Worm (Caenorhabditis elegans) whole organism, young adult: ENCODE data around the gene spp-10.

ENCODE experiments used
- B0019.2 ChIP-seq: fragments of 200-800 bp; sonication (Bioruptor generic); conservative IDR thresholded peaks from 2 replicates; pipeline ENCODE4 v1.3.6; 2022; ENCODE audit warnings: missing genetic modification reagents, missing genetic modification characterization, missing compliant biosample characterization
- F10E7.11 ChIP-seq: sonication (generic microtip); optimal IDR thresholded peaks from 2 replicates; lab custom pipeline; 2017; ENCODE audit warnings: mild to moderate bottlenecking, missing genetic modification characterization, moderate library complexity, missing compliant biosample characterization
- F23B12.7 ChIP-seq: sonication (generic microtip); optimal IDR thresholded peaks from 2 replicates; lab custom pipeline; 2017; ENCODE audit warnings: missing genetic modification characterization, mild to moderate bottlenecking, missing compliant biosample characterization, antibody characterized with exemption, moderate library complexity; ENCODE audit not compliant: insufficient read depth
- F37B4.10 ChIP-seq: fragments of 200-800 bp; sonication (Bioruptor generic); IDR thresholded peaks from 2 replicates; pipeline ENCODE4 v1.3.6; 2022; ENCODE audit warnings: missing genetic modification characterization, missing compliant biosample characterization
- F52B5.7 ChIP-seq: sonication (generic microtip); optimal IDR thresholded peaks from 2 replicates; lab custom pipeline; 2016; ENCODE audit warnings: mild to moderate bottlenecking, missing genetic modification characterization, missing compliant biosample characterization
- F55B11.4 ChIP-seq: sonication (generic microtip); optimal IDR thresholded peaks from 2 replicates; lab custom pipeline; 2016; ENCODE audit warnings: missing compliant biosample characterization, missing genetic modification characterization, borderline replicate concordance; ENCODE audit not compliant: insufficient read depth
- F57A8.1 ChIP-seq: fragments of 200-800 bp; sonication (Bioruptor generic); optimal IDR thresholded peaks from 2 replicates; lab custom pipeline; 2018; ENCODE audit warnings: mild to moderate bottlenecking, missing genetic modification characterization, moderate library complexity, missing compliant biosample characterization
- K12H6.12 ChIP-seq: fragments of 200-800 bp; sonication (Bioruptor generic); optimal IDR thresholded peaks from 2 replicates; lab custom pipeline; 2018; ENCODE audit warnings: mild to moderate bottlenecking, missing genetic modification characterization, missing compliant biosample characterization
- T07F8.4 ChIP-seq: sonication (generic microtip); optimal IDR thresholded peaks from 2 replicates; lab custom pipeline; 2016; ENCODE audit warnings: mild to moderate bottlenecking, missing genetic modification characterization, moderate library complexity, missing compliant biosample characterization
- T26A5.8 ChIP-seq: sonication (generic microtip); optimal IDR thresholded peaks from 2 replicates; lab custom pipeline; 2016; ENCODE audit warnings: missing genetic modification characterization, missing compliant biosample characterization
- Y67H2A.10 ChIP-seq: fragments of 200-800 bp; sonication (Bioruptor generic); conservative IDR thresholded peaks from 2 replicates; pipeline ENCODE4 v1.3.6; 2022; ENCODE audit warnings: missing genetic modification reagents, missing genetic modification characterization, missing compliant biosample characterization
- Y79H2A.3 ChIP-seq: fragments of 200-800 bp; sonication (Bioruptor generic); conservative IDR thresholded peaks from 2 replicates; pipeline ENCODE4 v1.3.6; 2022; ENCODE audit warnings: missing genetic modification reagents, missing genetic modification characterization, missing compliant biosample characterization
- akir-1 ChIP-seq: fragments of 200-800 bp; sonication (Bioruptor generic); optimal IDR thresholded peaks from 2 replicates; lab custom pipeline; 2018; ENCODE audit warnings: mild to moderate bottlenecking, missing genetic modification characterization, moderate library complexity, missing compliant biosample characterization
- ama-1 ChIP-seq, 3 experiments: fragments of 150-350 bp in 1 of 3; sonication (generic microtip) in 2 of 3; optimal IDR thresholded peaks; 2 replicates each; lab custom pipeline; 2014 to 2018; ENCODE audit warnings: missing biosample characterization in 2 of 3, missing genetic modification characterization in 2 of 3, missing genetic modification reagents in 2 of 3
- atf-7 ChIP-seq: sonication (generic microtip); optimal IDR thresholded peaks from 2 replicates; lab custom pipeline; 2017; ENCODE audit warnings: mild to moderate bottlenecking, missing genetic modification characterization, missing compliant biosample characterization
- athp-1 ChIP-seq: sonication (generic microtip); optimal IDR thresholded peaks from 2 replicates; lab custom pipeline; 2017; ENCODE audit warnings: mild to moderate bottlenecking, missing genetic modification characterization, missing compliant biosample characterization
- attf-3 ChIP-seq: fragments of 200-800 bp; sonication (Bioruptor generic); conservative IDR thresholded peaks from 2 replicates; pipeline ENCODE4 v1.3.6; 2022; ENCODE audit warnings: missing genetic modification reagents, missing genetic modification characterization, missing compliant biosample characterization
- bed-2 ChIP-seq: fragments of 200-800 bp; sonication (Bioruptor generic); IDR thresholded peaks from 2 replicates; pipeline ENCODE4 v1.3.6; 2022; ENCODE audit warnings: missing genetic modification reagents, missing genetic modification characterization, missing compliant biosample characterization
- cebp-2 ChIP-seq: fragments of 200-800 bp; sonication (Bioruptor generic); IDR thresholded peaks from 2 replicates; pipeline ENCODE4 v1.3.6; 2022; ENCODE audit warnings: missing genetic modification characterization, missing compliant biosample characterization
- ceh-40 ChIP-seq: fragments of 200-800 bp; sonication (Bioruptor generic); IDR thresholded peaks from 2 replicates; pipeline ENCODE4 v1.3.6; 2022; ENCODE audit warnings: missing genetic modification characterization, missing compliant biosample characterization
- ceh-91 ChIP-seq: fragments of 200-800 bp; sonication (Bioruptor generic); IDR thresholded peaks from 2 replicates; pipeline ENCODE4 v1.3.6; 2022; ENCODE audit warnings: missing genetic modification reagents, missing genetic modification characterization, missing compliant biosample characterization
- egl-44 ChIP-seq: fragments of 200-800 bp; sonication (Bioruptor generic); IDR thresholded peaks from 2 replicates; pipeline ENCODE4 v1.3.6; 2022; ENCODE audit warnings: missing genetic modification reagents, missing genetic modification characterization, missing compliant biosample characterization
- gei-17 ChIP-seq: fragments of 200-800 bp; sonication (Bioruptor generic); optimal IDR thresholded peaks from 2 replicates; lab custom pipeline; 2018; ENCODE audit warnings: mild to moderate bottlenecking, missing genetic modification characterization, missing compliant biosample characterization
- hlh-26 ChIP-seq: fragments of 200-800 bp; sonication (Bioruptor generic); conservative IDR thresholded peaks from 2 replicates; pipeline ENCODE4 v1.3.6; 2022; ENCODE audit warnings: missing genetic modification reagents, missing genetic modification characterization, missing compliant biosample characterization
- hmg-1.2 ChIP-seq: fragments of 200-800 bp; sonication (Bioruptor generic); IDR thresholded peaks from 2 replicates; pipeline ENCODE4 v1.3.6; 2022; ENCODE audit warnings: missing genetic modification reagents, missing genetic modification characterization, missing compliant biosample characterization
- hmg-20 ChIP-seq: fragments of 200-800 bp; sonication (Bioruptor generic); IDR thresholded peaks from 2 replicates; pipeline ENCODE4 v1.3.6; 2022; ENCODE audit warnings: missing genetic modification reagents, missing genetic modification characterization, missing compliant biosample characterization
- hrde-1 ChIP-seq: sonication (generic microtip); optimal IDR thresholded peaks from 2 replicates; lab custom pipeline; 2016; ENCODE audit warnings: missing genetic modification characterization, mild to moderate bottlenecking, missing compliant biosample characterization, moderate library complexity, missing genotype, missing genetic modification reagents, borderline replicate concordance
- let-526 ChIP-seq: fragments of 200-800 bp; sonication (Bioruptor generic); IDR thresholded peaks from 2 replicates; pipeline ENCODE4 v1.3.6; 2022; ENCODE audit warnings: missing genetic modification reagents, missing genetic modification characterization, missing compliant biosample characterization
- let-607 ChIP-seq, 2 experiments: fragments of 200-800 bp in 1 of 2; sonication (Bioruptor generic) in 1 of 2; sonication (generic microtip) in 1 of 2; optimal IDR thresholded peaks; 2 replicates each; lab custom pipeline; 2016 to 2018; ENCODE audit warnings: mild to moderate bottlenecking in 2 of 2, missing compliant biosample characterization in 2 of 2, missing genetic modification characterization in 2 of 2, moderate library complexity in 2 of 2, missing genotype in 1 of 2
- lin-26 ChIP-seq: fragments of 200-800 bp; sonication (Bioruptor generic); IDR thresholded peaks from 2 replicates; pipeline ENCODE4 v1.3.6; 2022; ENCODE audit warnings: missing genetic modification reagents, missing genetic modification characterization, missing compliant biosample characterization
- lir-1 ChIP-seq: fragments of 200-800 bp; sonication (Bioruptor generic); conservative IDR thresholded peaks from 2 replicates; pipeline ENCODE4 v1.3.6; 2022; ENCODE audit warnings: missing genetic modification reagents, missing genetic modification characterization, missing compliant biosample characterization
- mcd-1 ChIP-seq: fragments of 200-800 bp; sonication (Bioruptor generic); IDR thresholded peaks from 2 replicates; pipeline ENCODE4 v1.3.6; 2022; ENCODE audit warnings: missing genetic modification reagents, missing genetic modification characterization, missing compliant biosample characterization
- mel-28 ChIP-seq: sonication (generic microtip); optimal IDR thresholded peaks from 2 replicates; lab custom pipeline; 2016; ENCODE audit warnings: borderline replicate concordance, mild to moderate bottlenecking, missing genetic modification characterization, missing compliant biosample characterization
- nhr-120 ChIP-seq: fragments of 200-800 bp; sonication (Bioruptor generic); IDR thresholded peaks from 2 replicates; pipeline ENCODE4 v1.3.6; 2022; ENCODE audit warnings: missing genetic modification characterization, missing compliant biosample characterization
- nhr-27 ChIP-seq: fragments of 200-800 bp; sonication (Bioruptor generic); optimal IDR thresholded peaks from 2 replicates; lab custom pipeline; 2018; ENCODE audit warnings: mild to moderate bottlenecking, missing genetic modification characterization, moderate library complexity, missing compliant biosample characterization
- pbrm-1 ChIP-seq: fragments of 200-800 bp; sonication (Bioruptor generic); IDR thresholded peaks from 2 replicates; pipeline ENCODE4 v1.3.6; 2022; ENCODE audit warnings: missing genetic modification reagents, missing genetic modification characterization, missing compliant biosample characterization
- repo-1 ChIP-seq: sonication (generic microtip); optimal IDR thresholded peaks from 2 replicates; lab custom pipeline; 2017; ENCODE audit warnings: mild to moderate bottlenecking, missing genetic modification characterization, missing compliant biosample characterization
- sdz-38 ChIP-seq: sonication (generic microtip); optimal IDR thresholded peaks from 2 replicates; lab custom pipeline; 2016; ENCODE audit warnings: missing genotype, missing genetic modification characterization, missing compliant biosample characterization
- snpc-3.4 ChIP-seq: sonication (generic microtip); optimal IDR thresholded peaks from 2 replicates; lab custom pipeline; 2017; ENCODE audit warnings: missing genetic modification characterization, mild to moderate bottlenecking, missing compliant biosample characterization, antibody characterized with exemption, moderate library complexity, missing genotype, missing genetic modification reagents
- tbp1 ChIP-seq: fragments of 200-800 bp; sonication (Bioruptor generic); optimal IDR thresholded peaks from 2 replicates; lab custom pipeline; 2018; ENCODE audit warnings: mild to moderate bottlenecking, missing genetic modification characterization, missing compliant biosample characterization
- unc-130 ChIP-seq: sonication (generic microtip); optimal IDR thresholded peaks from 2 replicates; lab custom pipeline; 2016; ENCODE audit warnings: missing genetic modification reagents, missing genetic modification characterization, missing compliant biosample characterization
- xnd-1 ChIP-seq: sonication (generic microtip); optimal IDR thresholded peaks from 2 replicates; lab custom pipeline; 2016; ENCODE audit warnings: missing genotype, missing genetic modification reagents, missing genetic modification characterization, missing compliant biosample characterization
- ztf-28 ChIP-seq: fragments of 200-800 bp; sonication (Bioruptor generic); IDR thresholded peaks from 2 replicates; pipeline ENCODE4 v1.3.6; 2022; ENCODE audit warnings: missing genetic modification reagents, missing genetic modification characterization, missing compliant biosample characterization
- ztf-3 ChIP-seq: fragments of 200-800 bp; sonication (Bioruptor generic); optimal IDR thresholded peaks from 2 replicates; lab custom pipeline; 2018; ENCODE audit warnings: mild to moderate bottlenecking, missing genetic modification characterization, missing compliant biosample characterization

Gene spp-10

DNA sequence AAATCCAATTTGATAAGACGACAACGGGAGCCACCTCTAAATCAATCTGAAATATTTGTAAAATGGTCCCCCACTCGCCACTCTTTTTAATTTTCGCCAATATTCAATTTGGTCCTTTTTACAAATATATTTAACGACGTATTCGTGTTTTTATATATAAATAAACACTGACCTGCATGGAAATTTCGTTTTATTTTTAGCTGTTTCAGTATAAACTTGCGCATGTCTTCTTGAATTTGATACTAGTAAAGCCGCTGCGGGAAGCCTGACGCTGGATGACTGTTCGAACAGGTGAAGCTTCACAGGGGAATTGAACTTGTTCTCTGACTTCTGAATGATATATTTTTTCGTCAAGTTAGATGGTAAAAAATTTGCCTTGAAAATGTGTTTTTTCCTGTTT, 37.6 kb downstream of the spp-10 start:
- TF ChIP-seq Y79H2A.3 (GFP tag; lab: Robert Waterston, UW) (peak; percentile 77; the same call in 1 of the 2 replicates), lin-26 (0 out of 2 replicates have a peak, but pooled peaks have one; percentile 35), hrde-1 (tag; lab: Kevin White, UChicago) (peak; percentile 87), ceh-91 (GFP tag; lab: Robert Waterston, UW) (no peak), athp-1 (peak; percentile 4), atf-7 (tag; lab: Kevin White, UChicago) (no peak), cebp-2 (no peak), lir-1 (GFP tag; lab: Robert Waterston, UW) (no peak), snpc-3.4 (peak; percentile 28), hlh-26 (GFP tag; lab: Robert Waterston, UW) (no peak), attf-3 (no peak), unc-130 (GFP tag; lab: Kevin White, UChicago) (peak; percentile 15), xnd-1 (tag; lab: Kevin White, UChicago) (no peak), repo-1 (tag; lab: Kevin White, UChicago) (peak; percentile 42)

DNA sequence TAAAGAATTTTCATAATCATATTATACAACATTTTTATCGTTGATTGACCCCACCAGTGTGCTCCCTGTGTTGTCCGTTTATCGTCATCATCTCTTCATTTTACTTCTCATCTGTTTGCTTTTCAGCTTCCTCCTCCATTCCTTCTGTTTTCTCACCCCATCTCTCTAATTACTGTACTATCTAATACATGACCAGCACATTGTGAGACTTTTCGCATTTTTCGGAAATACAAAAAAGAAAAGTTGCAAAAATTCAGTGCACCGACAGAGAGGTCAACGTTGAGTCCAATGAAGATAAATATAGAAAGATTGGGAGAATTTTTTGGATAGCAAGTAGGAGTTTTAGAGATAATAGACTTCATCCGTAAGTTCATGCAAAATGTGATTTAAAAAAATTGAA, 43.0 kb downstream of the spp-10 start:
- TF ChIP-seq F37B4.10 (GFP tag; lab: Robert Waterston, UW) (no peak), mel-28 (tag; lab: Kevin White, UChicago) (no peak), B0019.2 (GFP tag; lab: Robert Waterston, UW) (no peak), F10E7.11 (tag; lab: Kevin White, UChicago) (no peak), ama-1 (optimal IDR thresholded peaks at IDR 0.05; lab: Kevin White, UChicago) (no peak), ama-1 (GFP tag; optimal IDR thresholded peaks at IDR 0.05; lab: Kevin White, UChicago) (no peak), T07F8.4 (no peak), ceh-40 (GFP tag; lab: Robert Waterston, UW) (no peak), ztf-28 (GFP tag; lab: Robert Waterston, UW) (no peak), let-526 (GFP tag; lab: Robert Waterston, UW) (no peak), bed-2 (GFP tag; lab: Robert Waterston, UW) (no peak), F55B11.4 (tag; lab: Kevin White, UChicago) (no peak), Y67H2A.10 (GFP tag; lab: Robert Waterston, UW) (no peak)

DNA sequence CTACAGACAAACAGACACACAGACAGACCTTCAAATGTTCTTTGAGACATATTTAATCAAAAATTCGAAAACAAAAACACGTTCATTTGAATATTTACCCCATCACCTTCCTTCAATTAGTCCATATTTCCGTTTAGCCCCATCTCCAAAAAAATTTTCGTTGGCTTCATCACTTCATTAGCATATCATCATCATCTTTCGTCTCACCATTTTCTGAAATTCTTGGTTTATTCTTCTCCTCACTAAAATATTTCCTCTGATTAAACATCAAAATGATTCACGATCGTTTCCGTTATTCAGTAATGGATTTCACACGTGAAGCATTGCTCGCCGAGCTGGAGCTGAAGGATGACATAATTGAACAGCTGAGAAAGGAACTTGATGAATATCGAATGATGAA, 43.6 kb downstream of the spp-10 start, which contains the start of gene pkg-2:
pkg-2 (plus strand) TSS at position 301 of the 400 bp plus-strand sequence.
- no peak for TF ChIP-seq ztf-3 (GFP tag; lab: Kevin White, UChicago)
- no peak for TF ChIP-seq ceh-40 (GFP tag; lab: Robert Waterston, UW)
- TF ChIP-seq tbp1 = no peak
- no peak for TF ChIP-seq snpc-3.4
- TF ChIP-seq hmg-1.2 (GFP tag; lab: Robert Waterston, UW) = no peak
- TF ChIP-seq F23B12.7 (tag; lab: Kevin White, UChicago) = no peak
- TF ChIP-seq cebp-2 = no peak
- TF ChIP-seq let-607 (tag; optimal IDR thresholded peaks at IDR 0.05; lab: Kevin White, UChicago) = no peak
- TF ChIP-seq mcd-1 (GFP tag; lab: Robert Waterston, UW) = no peak
- no peak for TF ChIP-seq gei-17 (GFP tag; lab: Kevin White, UChicago)

DNA sequence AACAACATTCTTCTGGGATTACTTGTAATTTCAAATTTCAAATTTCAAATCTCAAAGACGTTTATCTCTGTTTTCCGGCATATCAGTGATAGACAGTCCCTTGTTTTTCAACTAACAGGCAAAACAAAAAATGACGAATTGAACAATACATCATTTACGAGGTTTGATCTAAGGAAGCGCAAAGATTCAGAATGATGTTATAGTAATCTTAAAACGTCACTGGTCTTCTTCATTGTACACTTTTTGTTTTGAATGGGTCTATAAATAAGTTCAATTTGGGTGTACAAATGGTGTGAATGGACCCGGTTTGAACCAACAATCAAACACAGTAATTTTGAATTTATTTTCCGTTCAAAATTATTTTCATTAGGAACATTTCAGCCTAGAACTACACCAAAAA, 47.0 kb downstream of the spp-10 start:
- TF ChIP-seq sdz-38 (tag; lab: Kevin White, UChicago) (no peak), mel-28 (tag; lab: Kevin White, UChicago) (no peak), nhr-27 (tag; lab: Kevin White, UChicago) (no peak), F52B5.7 (tag; lab: Kevin White, UChicago) (no peak), nhr-120 (GFP tag; lab: Robert Waterston, UW) (no peak), mcd-1 (GFP tag; lab: Robert Waterston, UW) (no peak), egl-44 (GFP tag; lab: Robert Waterston, UW) (no peak), K12H6.12 (no peak), hlh-26 (GFP tag; lab: Robert Waterston, UW) (no peak), pbrm-1 (no peak), F57A8.1 (GFP tag; lab: Kevin White, UChicago) (no peak), ztf-28 (GFP tag; lab: Robert Waterston, UW) (no peak), hmg-20 (no peak), T26A5.8 (tag; lab: Kevin White, UChicago) (no peak), Y67H2A.10 (GFP tag; lab: Robert Waterston, UW) (no peak), akir-1 (GFP tag; lab: Kevin White, UChicago) (no peak)
